Fruit fly (Drosophila melanogaster): ENCODE results near the gene CG2310.

DNA sequence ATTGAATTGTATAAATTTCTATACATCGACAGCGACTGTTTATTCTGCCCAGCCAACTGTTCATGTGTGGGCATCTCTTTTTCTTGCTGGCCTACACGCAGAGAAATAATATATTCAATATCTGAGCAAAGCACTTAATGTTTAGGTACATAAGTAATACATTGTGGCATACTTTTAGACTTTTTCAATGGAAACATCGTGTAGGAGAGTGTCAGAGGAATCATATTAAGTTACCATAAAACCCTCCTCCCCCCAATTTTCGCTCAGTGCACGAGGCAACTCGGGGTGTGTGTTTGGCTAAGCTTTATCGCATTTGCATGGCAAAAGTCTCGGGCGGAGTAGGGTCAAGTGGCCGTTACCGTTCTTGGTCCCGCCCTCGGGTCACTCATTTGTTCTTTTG, 23.2 kb downstream of the CG2310 start:
- TF ChIP-seq Sin3A (optimal IDR thresholded peaks at IDR 0.05) (no peak), Myc (optimal IDR thresholded peaks at IDR 0.05) (no peak), insv (optimal IDR thresholded peaks at IDR 0.05) (no peak)

Data from Kc167 (cell line).